Fruit fly (Drosophila melanogaster): Measurements from ENCODE around the gene CG42717.

CG42717 gene

dm6 chr3L:16012315-16012950 is 20.6 kb downstream of the CG42717 start:
- TF ChIP-seq ttk (optimal IDR thresholded peaks at IDR 0.05) (no peak), Sin3A (optimal IDR thresholded peaks at IDR 0.05) (no peak), insv (optimal IDR thresholded peaks at IDR 0.05) (no peak), psq (optimal IDR thresholded peaks at IDR 0.05) (no peak), h (optimal IDR thresholded peaks at IDR 0.05) (no peak), Myc (optimal IDR thresholded peaks at IDR 0.05) (no peak)

- no peak for TF ChIP-seq insv (optimal IDR thresholded peaks at IDR 0.05)
- no peak for TF ChIP-seq h (optimal IDR thresholded peaks at IDR 0.05)
- no peak for TF ChIP-seq Sin3A (optimal IDR thresholded peaks at IDR 0.05)
- TF ChIP-seq psq (optimal IDR thresholded peaks at IDR 0.05), result no peak
- no peak for TF ChIP-seq ttk (optimal IDR thresholded peaks at IDR 0.05)
- TF ChIP-seq Myc (optimal IDR thresholded peaks at IDR 0.05), result no peak
Observed at dm6 chr3L:16011319-16012210, 21.4 kb downstream of the CG42717 start, which contains the start of gene mib1. TSS of gene mib1 (minus strand) at chr3L:16011812.

- TF ChIP-seq Sin3A (optimal IDR thresholded peaks at IDR 0.05) (no peak), insv (optimal IDR thresholded peaks at IDR 0.05) (no peak), psq (optimal IDR thresholded peaks at IDR 0.05) (no peak), ttk (optimal IDR thresholded peaks at IDR 0.05) (no peak), h (optimal IDR thresholded peaks at IDR 0.05) (no peak), Myc (optimal IDR thresholded peaks at IDR 0.05) (no peak)
Observed at dm6 chr3L:16010176-16010575, 22.8 kb downstream of the CG42717 start.

- TF ChIP-seq insv (optimal IDR thresholded peaks at IDR 0.05) (no peak), psq (optimal IDR thresholded peaks at IDR 0.05) (peak; percentile 14), h (optimal IDR thresholded peaks at IDR 0.05) (no peak), ttk (optimal IDR thresholded peaks at IDR 0.05) (no peak), Myc (optimal IDR thresholded peaks at IDR 0.05) (no peak), Sin3A (optimal IDR thresholded peaks at IDR 0.05) (no peak)
Observed at dm6 chr3L:16004401-16005237, 28.4 kb downstream of the CG42717 start, which contains the start of the genes hzg and mRpS31. TSS of gene hzg (minus strand) at chr3L:16004736. TSS of gene mRpS31 (plus strand) at chr3L:16005193.

dm6 chr3L:16002116-16002716 is 30.8 kb downstream of the CG42717 start:
- no peak for TF ChIP-seq h (optimal IDR thresholded peaks at IDR 0.05)
- no peak for TF ChIP-seq insv (optimal IDR thresholded peaks at IDR 0.05)
- no peak for TF ChIP-seq ttk (optimal IDR thresholded peaks at IDR 0.05)
- TF ChIP-seq psq (optimal IDR thresholded peaks at IDR 0.05), result no peak
- TF ChIP-seq Myc (optimal IDR thresholded peaks at IDR 0.05), result no peak
- no peak for TF ChIP-seq Sin3A (optimal IDR thresholded peaks at IDR 0.05)

dm6 chr3L:16001164-16001679 is 31.8 kb downstream of the CG42717 start:
- no peak for TF ChIP-seq ttk (optimal IDR thresholded peaks at IDR 0.05)
- no peak for TF ChIP-seq Sin3A (optimal IDR thresholded peaks at IDR 0.05)
- TF ChIP-seq h (optimal IDR thresholded peaks at IDR 0.05), result no peak
- TF ChIP-seq Myc (optimal IDR thresholded peaks at IDR 0.05), result no peak
- no peak for TF ChIP-seq insv (optimal IDR thresholded peaks at IDR 0.05)
- no peak for TF ChIP-seq psq (optimal IDR thresholded peaks at IDR 0.05)

- TF ChIP-seq h (optimal IDR thresholded peaks at IDR 0.05) (no peak), insv (optimal IDR thresholded peaks at IDR 0.05) (no peak), Myc (optimal IDR thresholded peaks at IDR 0.05) (no peak), psq (optimal IDR thresholded peaks at IDR 0.05) (no peak), Sin3A (optimal IDR thresholded peaks at IDR 0.05) (no peak), ttk (optimal IDR thresholded peaks at IDR 0.05) (no peak)
Observed at dm6 chr3L:15999358-16000005, 33.5 kb downstream of the CG42717 start.

dm6 chr3L:15998217-15998616 is 34.8 kb downstream of the CG42717 start:
- no peak for TF ChIP-seq h (optimal IDR thresholded peaks at IDR 0.05)
- TF ChIP-seq Myc (optimal IDR thresholded peaks at IDR 0.05), result no peak
- TF ChIP-seq Sin3A (optimal IDR thresholded peaks at IDR 0.05), result no peak
- TF ChIP-seq psq (optimal IDR thresholded peaks at IDR 0.05), result no peak

dm6 chr3L:15996019-15996418 is 37.0 kb downstream of the CG42717 start:
- TF ChIP-seq Sin3A (optimal IDR thresholded peaks at IDR 0.05) (no peak), insv (optimal IDR thresholded peaks at IDR 0.05) (no peak), psq (optimal IDR thresholded peaks at IDR 0.05) (no peak), Myc (optimal IDR thresholded peaks at IDR 0.05) (no peak), h (optimal IDR thresholded peaks at IDR 0.05) (no peak), ttk (optimal IDR thresholded peaks at IDR 0.05) (no peak)

dm6 chr3L:15988039-15988546 is 44.9 kb downstream of the CG42717 start, which contains the start of gene Hip14:
TSS of gene Hip14 (plus strand) at chr3L:15988236.
- no peak for TF ChIP-seq h (optimal IDR thresholded peaks at IDR 0.05)
